Worm (Caenorhabditis elegans) whole organism, midembryonic: ENCODE measurements around the gene C46G7.2.

Experiments used
- T22C8.4 ChIP-seq: fragments of 200-800 bp; sonication (Bioruptor generic); IDR thresholded peaks from 2 replicates; pipeline ENCODE4 v1.3.6; 2022; ENCODE audit warnings: missing genetic modification characterization, missing compliant biosample characterization
- cog-1 ChIP-seq: sonication (generic microtip); optimal IDR thresholded peaks from 2 replicates; lab custom pipeline; 2016; ENCODE audit warnings: missing genetic modification characterization, missing compliant biosample characterization
- flt-1 ChIP-seq: fragments of 200-800 bp; sonication (Bioruptor generic); IDR thresholded peaks from 2 replicates; pipeline ENCODE4 v1.3.6; 2022; ENCODE audit warnings: missing genetic modification characterization, missing compliant biosample characterization
- klf-2 ChIP-seq: fragments of 200-800 bp; sonication (Bioruptor generic); conservative IDR thresholded peaks from 2 replicates; pipeline ENCODE4 v1.3.6; 2022; ENCODE audit warnings: missing genetic modification reagents, missing genetic modification characterization, missing compliant biosample characterization
- med-1 ChIP-seq: sonication (generic microtip); optimal IDR thresholded peaks from 2 replicates; lab custom pipeline; 2017; ENCODE audit warnings: missing genetic modification characterization, mild to moderate bottlenecking, missing compliant biosample characterization, antibody characterized with exemption, missing genetic modification reagents; ENCODE audit not compliant: insufficient read depth
- ref-1 ChIP-seq: fragments of 200-800 bp; sonication (Bioruptor generic); conservative IDR thresholded peaks from 2 replicates; pipeline ENCODE4 v1.3.6; 2022; ENCODE audit warnings: missing genetic modification reagents, missing genetic modification characterization, missing compliant biosample characterization
- tab-1 ChIP-seq: fragments of 200-800 bp; sonication (Bioruptor generic); IDR thresholded peaks from 2 replicates; pipeline ENCODE4 v1.3.6; 2022; ENCODE audit warnings: missing genetic modification characterization, missing compliant biosample characterization
- ztf-23 ChIP-seq: fragments of 200-800 bp; sonication (Bioruptor generic); IDR thresholded peaks from 2 replicates; pipeline ENCODE4 v1.3.6; 2022; ENCODE audit warnings: missing genetic modification reagents, missing genetic modification characterization, missing compliant biosample characterization
- ztf-29 ChIP-seq: fragments of 200-800 bp; sonication (Bioruptor generic); IDR thresholded peaks from 2 replicates; pipeline ENCODE4 v1.3.6; 2022; ENCODE audit warnings: missing genetic modification reagents, missing genetic modification characterization, missing compliant biosample characterization

C46G7.2 gene

ce11 chrIV:6014895-6015294 is at the start of gene C46G7.2:
Gene C46G7.2, plus strand, starts transcription at chrIV:6015195.
- TF ChIP-seq T22C8.4 (GFP tag; lab: Robert Waterston, UW): no peak
- no peak for TF ChIP-seq cog-1 (tag; lab: Kevin White, UChicago)
- TF ChIP-seq ztf-23 (GFP tag; lab: Robert Waterston, UW): no peak
- no peak for TF ChIP-seq med-1 (GFP tag; lab: Kevin White, UChicago)
- no peak for TF ChIP-seq tab-1 (GFP tag; lab: Robert Waterston, UW)
- no peak for TF ChIP-seq ztf-29 (GFP tag; lab: Robert Waterston, UW)
- no peak for TF ChIP-seq ref-1 (GFP tag; lab: Robert Waterston, UW)
- TF ChIP-seq flt-1: no peak
- no peak for TF ChIP-seq klf-2 (GFP tag; lab: Robert Waterston, UW)

- peak; percentile 81 for TF ChIP-seq ref-1 (GFP tag; lab: Robert Waterston, UW)
- peak; percentile 95 for TF ChIP-seq ztf-29 (GFP tag; lab: Robert Waterston, UW)
- TF ChIP-seq ztf-23 (GFP tag; lab: Robert Waterston, UW): peak; percentile 93
- TF ChIP-seq klf-2 (GFP tag; lab: Robert Waterston, UW): peak; percentile 86
- peak; percentile 52 for TF ChIP-seq med-1 (GFP tag; lab: Kevin White, UChicago)
- peak; percentile 87 for TF ChIP-seq T22C8.4 (GFP tag; lab: Robert Waterston, UW)
- peak; percentile 90 for TF ChIP-seq tab-1 (GFP tag; lab: Robert Waterston, UW)
- TF ChIP-seq cog-1 (tag; lab: Kevin White, UChicago): peak; percentile 82
- TF ChIP-seq flt-1: peak; percentile 94
Measured at ce11 chrIV:5967035-5967499, 47.9 kb upstream of the C46G7.2 start.

ce11 chrIV:5970526-5970925 is 44.5 kb upstream of the C46G7.2 start:
- TF ChIP-seq med-1 (GFP tag; lab: Kevin White, UChicago) (no peak), cog-1 (tag; lab: Kevin White, UChicago) (no peak), klf-2 (GFP tag; lab: Robert Waterston, UW) (no peak), tab-1 (GFP tag; lab: Robert Waterston, UW) (no peak), flt-1 (no peak), ztf-29 (GFP tag; lab: Robert Waterston, UW) (no peak), T22C8.4 (GFP tag; lab: Robert Waterston, UW) (no peak), ztf-23 (GFP tag; lab: Robert Waterston, UW) (no peak), ref-1 (GFP tag; lab: Robert Waterston, UW) (no peak)

ce11 chrIV:5973947-5974495 is 41.0 kb upstream of the C46G7.2 start:
- TF ChIP-seq flt-1 (peak; percentile 59; the same call in 1 of the 2 replicates), tab-1 (GFP tag; lab: Robert Waterston, UW) (no peak; the same call in 1 of the 2 replicates), ztf-29 (GFP tag; lab: Robert Waterston, UW) (no peak), klf-2 (GFP tag; lab: Robert Waterston, UW) (no peak), med-1 (GFP tag; lab: Kevin White, UChicago) (no peak), ztf-23 (GFP tag; lab: Robert Waterston, UW) (no peak), T22C8.4 (GFP tag; lab: Robert Waterston, UW) (no peak), cog-1 (tag; lab: Kevin White, UChicago) (peak; percentile 56), ref-1 (GFP tag; lab: Robert Waterston, UW) (no peak)

- TF ChIP-seq tab-1 (GFP tag; lab: Robert Waterston, UW) (no peak), ztf-23 (GFP tag; lab: Robert Waterston, UW) (no peak), cog-1 (tag; lab: Kevin White, UChicago) (no peak), flt-1 (no peak), ref-1 (GFP tag; lab: Robert Waterston, UW) (no peak), klf-2 (GFP tag; lab: Robert Waterston, UW) (no peak), med-1 (GFP tag; lab: Kevin White, UChicago) (no peak), T22C8.4 (GFP tag; lab: Robert Waterston, UW) (no peak), ztf-29 (GFP tag; lab: Robert Waterston, UW) (no peak)
Measured at ce11 chrIV:5975202-5975601, 39.8 kb upstream of the C46G7.2 start, which contains the start of gene unc-44. Gene unc-44, plus strand, starts transcription at chrIV:5975557.

- no peak for TF ChIP-seq flt-1
- TF ChIP-seq ztf-23 (GFP tag; lab: Robert Waterston, UW): no peak
- no peak for TF ChIP-seq klf-2 (GFP tag; lab: Robert Waterston, UW)
- no peak for TF ChIP-seq T22C8.4 (GFP tag; lab: Robert Waterston, UW)
- TF ChIP-seq ztf-29 (GFP tag; lab: Robert Waterston, UW): no peak
- no peak for TF ChIP-seq cog-1 (tag; lab: Kevin White, UChicago)
- TF ChIP-seq ref-1 (GFP tag; lab: Robert Waterston, UW): no peak
- no peak for TF ChIP-seq tab-1 (GFP tag; lab: Robert Waterston, UW)
- TF ChIP-seq med-1 (GFP tag; lab: Kevin White, UChicago): no peak
Measured at ce11 chrIV:5977276-5977675, 37.7 kb upstream of the C46G7.2 start.

- TF ChIP-seq tab-1 (GFP tag; lab: Robert Waterston, UW) (no peak), ztf-29 (GFP tag; lab: Robert Waterston, UW) (no peak), cog-1 (tag; lab: Kevin White, UChicago) (no peak), klf-2 (GFP tag; lab: Robert Waterston, UW) (no peak), flt-1 (no peak), med-1 (GFP tag; lab: Kevin White, UChicago) (no peak), ztf-23 (GFP tag; lab: Robert Waterston, UW) (no peak), T22C8.4 (GFP tag; lab: Robert Waterston, UW) (no peak), ref-1 (GFP tag; lab: Robert Waterston, UW) (no peak)
Measured at ce11 chrIV:5979818-5980217, 35.2 kb upstream of the C46G7.2 start.

- TF ChIP-seq ref-1 (GFP tag; lab: Robert Waterston, UW): no peak
- no peak for TF ChIP-seq cog-1 (tag; lab: Kevin White, UChicago)
Measured at ce11 chrIV:5983191-5983590, 31.8 kb upstream of the C46G7.2 start.

- no peak for TF ChIP-seq tab-1 (GFP tag; lab: Robert Waterston, UW)
- no peak for TF ChIP-seq ztf-23 (GFP tag; lab: Robert Waterston, UW)
- no peak for TF ChIP-seq klf-2 (GFP tag; lab: Robert Waterston, UW)
- TF ChIP-seq cog-1 (tag; lab: Kevin White, UChicago): no peak
- TF ChIP-seq T22C8.4 (GFP tag; lab: Robert Waterston, UW): no peak
- no peak for TF ChIP-seq ref-1 (GFP tag; lab: Robert Waterston, UW)
- TF ChIP-seq flt-1: no peak
- TF ChIP-seq ztf-29 (GFP tag; lab: Robert Waterston, UW): no peak
- TF ChIP-seq med-1 (GFP tag; lab: Kevin White, UChicago): no peak
Measured at ce11 chrIV:5985422-5985821, 29.6 kb upstream of the C46G7.2 start.
